Worm (Caenorhabditis elegans): ENCODE results near the gene pitr-5.

Gene pitr-5

DNA sequence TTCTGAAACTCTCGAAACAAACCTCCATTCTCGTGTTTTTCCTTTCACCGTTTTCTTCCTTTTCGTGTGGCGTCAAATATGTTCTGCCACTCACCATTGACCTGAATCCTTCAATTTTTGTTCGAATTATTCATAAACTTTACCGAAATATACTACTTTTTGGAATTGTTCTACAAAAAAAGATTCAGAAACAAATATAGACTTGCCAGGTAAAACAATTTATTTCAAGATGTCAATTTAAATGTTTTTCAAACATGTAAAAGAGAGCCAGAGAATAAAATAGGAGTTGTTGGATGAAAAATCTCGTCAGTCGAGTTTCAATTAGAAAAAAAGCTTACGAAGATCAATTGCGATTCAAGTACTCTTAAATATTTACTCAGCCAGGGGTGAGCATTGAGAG, 8.9 kb downstream of the pitr-5 start, which contains the start of gene F09G2.8:
Gene F09G2.8 (minus strand): TSS at position 101 of the 400 bp plus-strand sequence.
- no peak for TF ChIP-seq ztf-29 (GFP tag; IDR thresholded peaks at IDR 0.05)
- no peak for TF ChIP-seq ref-1 (GFP tag; conservative IDR thresholded peaks at IDR 0.05)
- no peak for TF ChIP-seq ztf-23 (GFP tag; IDR thresholded peaks at IDR 0.05)
- TF ChIP-seq cog-1 (tag; optimal IDR thresholded peaks at IDR 0.05) = no peak
- no peak for TF ChIP-seq med-1 (GFP tag; optimal IDR thresholded peaks at IDR 0.05; ENCODE audit: insufficient read depth)
- no peak for TF ChIP-seq flt-1 (GFP tag; IDR thresholded peaks at IDR 0.05)
- no peak for TF ChIP-seq klf-2 (GFP tag; conservative IDR thresholded peaks at IDR 0.05)
- no peak for TF ChIP-seq tab-1 (GFP tag; IDR thresholded peaks at IDR 0.05)
- TF ChIP-seq T22C8.4 (GFP tag; IDR thresholded peaks at IDR 0.05) = no peak

- TF ChIP-seq flt-1 (GFP tag; IDR thresholded peaks at IDR 0.05) = no peak
- TF ChIP-seq ref-1 (GFP tag; conservative IDR thresholded peaks at IDR 0.05) = no peak
- TF ChIP-seq klf-2 (GFP tag; conservative IDR thresholded peaks at IDR 0.05) = no peak
- no peak for TF ChIP-seq cog-1 (tag; optimal IDR thresholded peaks at IDR 0.05)
- TF ChIP-seq ztf-29 (GFP tag; IDR thresholded peaks at IDR 0.05) = no peak
- no peak for TF ChIP-seq ztf-23 (GFP tag; IDR thresholded peaks at IDR 0.05)
- no peak for TF ChIP-seq T22C8.4 (GFP tag; IDR thresholded peaks at IDR 0.05)
- no peak for TF ChIP-seq med-1 (GFP tag; optimal IDR thresholded peaks at IDR 0.05; ENCODE audit: insufficient read depth)
- TF ChIP-seq tab-1 (GFP tag; IDR thresholded peaks at IDR 0.05) = no peak
Measured at ce11 chrV:7194818-7195217, 10.2 kb downstream of the pitr-5 start.

DNA sequence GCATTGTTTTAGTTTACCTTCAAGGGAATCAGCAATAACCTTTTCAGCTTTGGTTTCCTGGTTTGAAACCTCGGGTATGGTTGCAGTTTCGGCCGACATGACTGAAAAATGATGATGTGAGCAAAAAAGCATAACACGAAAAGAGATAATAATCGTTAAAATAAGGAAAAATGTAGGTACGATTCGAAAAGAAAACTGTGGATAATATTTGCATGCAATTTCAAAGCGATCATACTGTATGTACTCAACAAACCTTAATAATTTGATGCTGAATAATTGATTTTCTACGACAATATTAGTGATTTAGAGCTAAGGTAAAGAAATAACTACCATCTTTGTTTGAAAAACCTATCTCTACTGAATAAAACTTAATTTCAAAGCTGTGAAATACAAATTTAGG, 11.4 kb downstream of the pitr-5 start, which contains the start of gene attf-2:
Gene attf-2 (minus strand): TSS at position 101 of the 400 bp plus-strand sequence.
- TF ChIP-seq T22C8.4 (GFP tag; IDR thresholded peaks at IDR 0.05) (no peak), ztf-29 (GFP tag; IDR thresholded peaks at IDR 0.05) (no peak), ref-1 (GFP tag; conservative IDR thresholded peaks at IDR 0.05) (no peak), med-1 (GFP tag; optimal IDR thresholded peaks at IDR 0.05; ENCODE audit: insufficient read depth) (no peak), klf-2 (GFP tag; conservative IDR thresholded peaks at IDR 0.05) (no peak), flt-1 (GFP tag; IDR thresholded peaks at IDR 0.05) (no peak), ztf-23 (GFP tag; IDR thresholded peaks at IDR 0.05) (no peak), tab-1 (GFP tag; IDR thresholded peaks at IDR 0.05) (no peak), cog-1 (tag; optimal IDR thresholded peaks at IDR 0.05) (no peak)

ce11 chrV:7196498-7196966, 11.9 kb downstream of the pitr-5 start, which contains the start of gene F09G2.2:
TSS of gene F09G2.2 (plus strand) at chrV:7196916.
- TF ChIP-seq flt-1 (GFP tag; IDR thresholded peaks at IDR 0.05) = peak; percentile 72
- peak; percentile 43 for TF ChIP-seq cog-1 (tag; optimal IDR thresholded peaks at IDR 0.05)
- TF ChIP-seq ztf-23 (GFP tag; IDR thresholded peaks at IDR 0.05) = no peak

DNA sequence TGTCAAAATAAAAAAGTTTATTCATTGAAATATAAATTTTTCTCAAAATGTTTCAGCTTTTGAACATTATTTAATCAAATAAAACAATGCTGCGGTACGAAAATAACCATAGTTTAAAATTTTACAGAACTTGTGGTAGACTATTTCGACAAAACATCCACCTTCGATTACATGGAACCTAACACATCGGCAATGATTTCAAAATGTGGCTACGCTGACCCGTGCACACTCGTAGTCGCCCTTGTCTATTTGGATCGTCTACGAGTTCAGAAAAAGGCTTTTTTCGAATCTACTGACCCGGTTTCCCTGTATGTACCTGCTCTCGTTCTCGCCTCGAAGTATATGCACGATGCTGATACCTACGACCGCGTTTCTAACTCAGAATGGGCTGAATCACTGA, 12.4 kb downstream of the pitr-5 start:
- no peak for TF ChIP-seq T22C8.4 (GFP tag; IDR thresholded peaks at IDR 0.05)
- no peak for TF ChIP-seq med-1 (GFP tag; optimal IDR thresholded peaks at IDR 0.05; ENCODE audit: insufficient read depth)
- no peak for TF ChIP-seq cog-1 (tag; optimal IDR thresholded peaks at IDR 0.05)

ce11 chrV:7198403-7198802, 13.8 kb downstream of the pitr-5 start:
- TF ChIP-seq med-1 (GFP tag; optimal IDR thresholded peaks at IDR 0.05; ENCODE audit: insufficient read depth) = no peak
- no peak for TF ChIP-seq ref-1 (GFP tag; conservative IDR thresholded peaks at IDR 0.05)
- no peak for TF ChIP-seq klf-2 (GFP tag; conservative IDR thresholded peaks at IDR 0.05)
- no peak for TF ChIP-seq T22C8.4 (GFP tag; IDR thresholded peaks at IDR 0.05)
- no peak for TF ChIP-seq ztf-29 (GFP tag; IDR thresholded peaks at IDR 0.05)
- TF ChIP-seq tab-1 (GFP tag; IDR thresholded peaks at IDR 0.05) = no peak
- TF ChIP-seq ztf-23 (GFP tag; IDR thresholded peaks at IDR 0.05) = no peak
- no peak for TF ChIP-seq cog-1 (tag; optimal IDR thresholded peaks at IDR 0.05)
- TF ChIP-seq flt-1 (GFP tag; IDR thresholded peaks at IDR 0.05) = no peak

- no peak for TF ChIP-seq med-1 (GFP tag; optimal IDR thresholded peaks at IDR 0.05; ENCODE audit: insufficient read depth)
- TF ChIP-seq ztf-23 (GFP tag; IDR thresholded peaks at IDR 0.05) = no peak
- no peak for TF ChIP-seq ztf-29 (GFP tag; IDR thresholded peaks at IDR 0.05)
- TF ChIP-seq flt-1 (GFP tag; IDR thresholded peaks at IDR 0.05) = no peak
- TF ChIP-seq T22C8.4 (GFP tag; IDR thresholded peaks at IDR 0.05) = no peak
Measured at ce11 chrV:7199077-7199476, 14.4 kb downstream of the pitr-5 start.

DNA sequence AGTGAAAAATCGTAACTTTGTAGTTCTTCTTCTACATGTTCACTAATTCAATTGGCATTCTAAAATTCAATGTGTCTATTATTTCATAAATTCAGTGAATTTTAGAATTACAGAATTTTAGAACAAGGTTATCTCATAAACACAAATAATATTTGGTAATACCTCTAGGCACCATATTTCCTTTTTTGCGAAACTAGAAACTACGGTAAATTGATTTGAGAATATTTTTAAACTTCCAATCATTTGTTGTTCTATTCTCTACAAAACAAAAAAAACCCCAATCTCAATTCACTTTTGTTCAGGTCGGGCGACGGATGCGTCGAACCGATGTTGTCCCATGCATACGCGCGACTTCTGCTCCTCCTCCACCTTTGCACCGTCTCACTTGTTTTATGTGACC, 15.3 kb downstream of the pitr-5 start, which contains the start of gene F09G2.1:
Gene F09G2.1 (plus strand): TSS at position 301 of the 400 bp plus-strand sequence.
- TF ChIP-seq ref-1 (GFP tag; conservative IDR thresholded peaks at IDR 0.05) (no peak), ztf-23 (GFP tag; IDR thresholded peaks at IDR 0.05) (no peak), klf-2 (GFP tag; conservative IDR thresholded peaks at IDR 0.05) (no peak), T22C8.4 (GFP tag; IDR thresholded peaks at IDR 0.05) (no peak), flt-1 (GFP tag; IDR thresholded peaks at IDR 0.05) (no peak), ztf-29 (GFP tag; IDR thresholded peaks at IDR 0.05) (no peak), cog-1 (tag; optimal IDR thresholded peaks at IDR 0.05) (no peak), tab-1 (GFP tag; IDR thresholded peaks at IDR 0.05) (no peak)

DNA sequence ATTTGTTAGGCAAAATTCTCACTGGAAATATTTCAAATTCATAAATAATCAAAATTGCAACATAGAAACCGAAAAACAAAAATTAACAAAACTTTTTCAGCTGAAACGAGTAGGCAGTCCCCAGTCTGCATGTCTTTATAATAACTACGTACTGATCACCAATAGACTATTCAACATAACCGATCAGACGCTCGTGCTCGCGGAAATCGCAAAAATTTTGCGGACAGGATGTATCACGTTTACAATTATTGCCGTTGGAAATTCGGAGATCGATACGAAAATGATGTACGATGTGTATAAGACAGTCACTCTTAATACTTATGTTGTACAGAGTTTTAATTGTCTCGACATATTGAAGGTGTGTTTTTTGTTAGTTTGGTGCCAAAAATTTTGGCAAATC, 16.7 kb downstream of the pitr-5 start:
- no peak for TF ChIP-seq T22C8.4 (GFP tag; IDR thresholded peaks at IDR 0.05)

ce11 chrV:7209001-7209400, 24.4 kb downstream of the pitr-5 start:
- TF ChIP-seq med-1 (GFP tag; optimal IDR thresholded peaks at IDR 0.05; ENCODE audit: insufficient read depth) (no peak), klf-2 (GFP tag; conservative IDR thresholded peaks at IDR 0.05) (no peak), tab-1 (GFP tag; IDR thresholded peaks at IDR 0.05) (no peak), cog-1 (tag; optimal IDR thresholded peaks at IDR 0.05) (no peak), ztf-23 (GFP tag; IDR thresholded peaks at IDR 0.05) (no peak), ref-1 (GFP tag; conservative IDR thresholded peaks at IDR 0.05) (no peak), ztf-29 (GFP tag; IDR thresholded peaks at IDR 0.05) (no peak), flt-1 (GFP tag; IDR thresholded peaks at IDR 0.05) (no peak), T22C8.4 (GFP tag; IDR thresholded peaks at IDR 0.05) (no peak)

DNA sequence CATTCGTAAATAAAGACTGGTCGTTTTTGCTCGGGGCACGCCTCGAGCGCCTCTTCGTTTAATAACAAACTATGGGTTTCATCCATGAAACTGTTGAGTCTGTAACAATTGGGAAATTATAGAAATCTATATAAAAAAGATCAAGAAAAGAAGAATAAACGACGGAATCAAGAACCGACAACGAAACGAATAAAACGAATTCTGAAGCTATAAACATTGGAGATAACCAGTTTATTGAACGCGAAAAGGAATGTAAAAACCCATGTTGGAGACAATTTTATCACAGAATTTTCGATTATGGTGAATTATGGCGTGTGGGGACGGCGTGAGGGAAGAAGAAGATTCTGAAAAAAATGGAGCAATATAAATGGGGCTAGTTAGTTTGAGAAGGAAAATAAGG, 30.2 kb downstream of the pitr-5 start, which contains the start of gene soap-1:
Gene soap-1 (minus strand): TSS at position 101 of the 400 bp plus-strand sequence.
- no peak for TF ChIP-seq ref-1 (GFP tag; conservative IDR thresholded peaks at IDR 0.05)
- TF ChIP-seq med-1 (GFP tag; optimal IDR thresholded peaks at IDR 0.05; ENCODE audit: insufficient read depth) = no peak
- no peak for TF ChIP-seq ztf-23 (GFP tag; IDR thresholded peaks at IDR 0.05)
- TF ChIP-seq flt-1 (GFP tag; IDR thresholded peaks at IDR 0.05) = no peak
- TF ChIP-seq ztf-29 (GFP tag; IDR thresholded peaks at IDR 0.05) = no peak
- TF ChIP-seq tab-1 (GFP tag; IDR thresholded peaks at IDR 0.05) = no peak
- TF ChIP-seq cog-1 (tag; optimal IDR thresholded peaks at IDR 0.05) = no peak
- TF ChIP-seq T22C8.4 (GFP tag; IDR thresholded peaks at IDR 0.05) = no peak
- TF ChIP-seq klf-2 (GFP tag; conservative IDR thresholded peaks at IDR 0.05) = no peak
